Fruit fly (Drosophila melanogaster): ENCODE measurements around the gene CG15628.

The CG15628 gene

DNA sequence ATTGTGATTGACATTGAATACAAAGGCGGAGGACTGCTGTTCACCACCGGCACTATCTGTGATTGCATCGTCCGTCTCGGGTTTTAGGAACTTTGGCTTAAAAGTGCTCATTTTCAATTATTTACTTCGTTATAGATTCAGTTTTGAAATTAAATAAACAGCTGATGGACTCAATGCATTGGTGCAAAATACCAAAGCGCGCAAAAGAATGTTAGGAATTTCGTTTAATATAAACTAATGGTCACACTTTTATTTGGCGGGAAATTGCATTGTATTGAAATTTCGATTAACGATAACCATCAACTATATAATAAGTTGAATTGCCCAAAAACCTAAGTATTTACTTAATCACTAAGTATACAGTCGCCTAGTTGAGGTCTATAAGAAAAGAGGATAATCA, 3.5 kb upstream of the CG15628 start, which contains the start of gene CG3225 (continued):
- TF ChIP-seq sd (tag; optimal IDR thresholded peaks at IDR 0.05) (peak; percentile 100), CG17385 (GFP tag; optimal IDR thresholded peaks at IDR 0.05) (no peak), da (GFP tag; optimal IDR thresholded peaks at IDR 0.05) (no peak), Dad (GFP tag; optimal IDR thresholded peaks at IDR 0.05) (no peak), nmo (GFP tag; optimal IDR thresholded peaks at IDR 0.05) (peak; percentile 8), ash1 (GFP tag; optimal IDR thresholded peaks at IDR 0.05) (no peak), CG6791 (GFP tag; IDR thresholded peaks at IDR 0.05; ENCODE audit: partially characterized antibody) (0 out of 3 replicates have a peak, but pooled peaks have one; percentile 6), CG2116 (GFP tag; optimal IDR thresholded peaks at IDR 0.05) (peak; percentile 41), ftz-f1 (GFP tag; optimal IDR thresholded peaks at IDR 0.05) (no peak), CG17612 (GFP tag; IDR thresholded peaks at IDR 0.05) (no peak), grau (tag; optimal IDR thresholded peaks at IDR 0.05) (no peak), CG3281 (GFP tag; optimal IDR thresholded peaks at IDR 0.05) (no peak), CG14710 (tag; optimal IDR thresholded peaks at IDR 0.05) (peak; percentile 46), tna (GFP tag; IDR thresholded peaks at IDR 0.05; ENCODE audit: partially characterized antibody) (0 out of 2 replicates have a peak, but pooled peaks have one; percentile 50), YL-1 (GFP tag; optimal IDR thresholded peaks at IDR 0.05) (no peak), org-1 (GFP tag; optimal IDR thresholded peaks at IDR 0.05) (no peak), HmgZ (tag; optimal IDR thresholded peaks at IDR 0.05) (peak; percentile 30), CG2202 (tag; optimal IDR thresholded peaks at IDR 0.05) (no peak), Opbp (GFP tag; IDR thresholded peaks at IDR 0.05; ENCODE audit: partially characterized antibody) (0 out of 3 replicates have a peak, but pooled peaks have one; percentile 13), sna (GFP tag; IDR thresholded peaks at IDR 0.05; ENCODE audit: partially characterized antibody) (peak; percentile 31; the same call in 1 of the 2 replicates), pzg (GFP tag; optimal IDR thresholded peaks at IDR 0.05) (peak; percentile 89), E2f2 (GFP tag; IDR thresholded peaks at IDR 0.05) (peak; percentile 97), gsb-n (tag; optimal IDR thresholded peaks at IDR 0.05) (no peak), CG6813 (GFP tag; optimal IDR thresholded peaks at IDR 0.05) (no peak), MBD-R2 (GFP tag; IDR thresholded peaks at IDR 0.05) (peak; percentile 80), hbn (GFP tag; IDR thresholded peaks at IDR 0.05; ENCODE audit: partially characterized antibody) (peak; percentile 33; the same call in 1 of the 2 replicates), CG8944 (GFP tag; optimal IDR thresholded peaks at IDR 0.05) (no peak), CG4617 (GFP tag; optimal IDR thresholded peaks at IDR 0.05; ENCODE audit: borderline replicate concordance) (peak; percentile 7), Atf6 (GFP tag; IDR thresholded peaks at IDR 0.05) (no peak), CG13894 (tag; optimal IDR thresholded peaks at IDR 0.05) (no peak), pita (GFP tag; optimal IDR thresholded peaks at IDR 0.05) (no peak), tin (GFP tag; optimal IDR thresholded peaks at IDR 0.05) (no peak), CG34224 (GFP tag; IDR thresholded peaks at IDR 0.05; ENCODE audit: partially characterized antibody) (peak; percentile 74; the same call in 2 of the 3 replicates), Myb (GFP tag; optimal IDR thresholded peaks at IDR 0.05) (peak; percentile 89), crp (GFP tag; optimal IDR thresholded peaks at IDR 0.05) (peak; percentile 78 to 94), Pdp1 (GFP tag; optimal IDR thresholded peaks at IDR 0.05) (peak in 1 of 2 experiments; percentile 36), CG6854 (GFP tag; optimal IDR thresholded peaks at IDR 0.05) (no peak), Ets65A (GFP tag) (no peak), sisA (GFP tag; IDR thresholded peaks at IDR 0.05) (no peak), unc-4 (GFP tag; IDR thresholded peaks at IDR 0.05; ENCODE audit: partially characterized antibody) (peak; percentile 43; the same call in 1 of the 2 replicates), CG17829 (tag; optimal IDR thresholded peaks at IDR 0.05) (peak; percentile 16), CG16813 (GFP tag; IDR thresholded peaks at IDR 0.05; ENCODE audit: partially characterized antibody) (0 out of 3 replicates have a peak, but pooled peaks have one; percentile 27), CG16779 (GFP tag; IDR thresholded peaks at IDR 0.05) (no peak), dm (GFP tag; optimal IDR thresholded peaks at IDR 0.05) (no peak), CG12236 (GFP tag; optimal IDR thresholded peaks at IDR 0.05) (no peak), row (GFP tag; IDR thresholded peaks at IDR 0.05) (peak; percentile 22; the same call in 1 of the 3 replicates), CG5953 (GFP tag; IDR thresholded peaks at IDR 0.05) (no peak), rib (GFP tag; IDR thresholded peaks at IDR 0.05) (no peak), HLH4C (GFP tag; IDR thresholded peaks at IDR 0.05; ENCODE audit: partially characterized antibody) (peak; percentile 54; the same call in 2 of the 3 replicates)
